Worm (Caenorhabditis elegans) whole organism, early embryonic: ENCODE data around the gene K03H1.13.

Experiments
- B0310.2 ChIP-seq: sonication (generic microtip); optimal IDR thresholded peaks from 2 replicates; lab custom pipeline; 2016; ENCODE audit warnings: mild to moderate bottlenecking, missing genetic modification characterization, missing compliant biosample characterization
- aly-1 ChIP-seq: sonication (generic microtip); optimal IDR thresholded peaks from 2 replicates; lab custom pipeline; 2016; ENCODE audit warnings: missing genetic modification characterization, missing compliant biosample characterization
- ama-1 ChIP-seq: fragments of 150-350 bp; optimal IDR thresholded peaks from 2 replicates; lab custom pipeline; 2014
- ceh-36 ChIP-seq: sonication (generic microtip); optimal IDR thresholded peaks from 2 replicates; lab custom pipeline; 2016; ENCODE audit warnings: missing genetic modification characterization, inconsistent platforms, missing compliant biosample characterization
- flt-1 ChIP-seq: fragments of 200-800 bp; sonication (Bioruptor generic); IDR thresholded peaks from 2 replicates; pipeline ENCODE4 v1.3.6; 2022; ENCODE audit warnings: missing genetic modification characterization, missing compliant biosample characterization
- scrt-1 ChIP-seq: fragments of 200-800 bp; sonication (Bioruptor generic); IDR thresholded peaks from 2 replicates; pipeline ENCODE4 v1.3.6; 2022; ENCODE audit warnings: missing genetic modification characterization, missing compliant biosample characterization
- tbx-37 ChIP-seq: fragments of 200-800 bp; sonication (Bioruptor generic); conservative IDR thresholded peaks from 2 replicates; pipeline ENCODE4 v1.3.6; 2022; ENCODE audit warnings: missing genetic modification reagents, missing genetic modification characterization, missing compliant biosample characterization

- TF ChIP-seq ama-1 (lab: Kevin White, UChicago) (no peak), flt-1 (no peak), ceh-36 (tag; lab: Kevin White, UChicago) (no peak), aly-1 (tag; lab: Kevin White, UChicago) (no peak), B0310.2 (no peak), scrt-1 (GFP tag; lab: Robert Waterston, UW) (no peak), tbx-37 (no peak)
Observed at ce11 chrIII:9944723-9945122, 5.4 kb downstream of the K03H1.13 start, which contains the start of gene gln-2.
